Worm (Caenorhabditis elegans): ENCODE results near the gene cyp-33C2.

ce11 chrV:2166679-2167078, 16.6 kb upstream of the cyp-33C2 start, which contains the start of gene srbc-19:
- TF ChIP-seq blmp-1 (tag; optimal IDR thresholded peaks at IDR 0.05) (no peak), nhr-28 (tag; optimal IDR thresholded peaks at IDR 0.05) (no peak), snpc-4 (tag; optimal IDR thresholded peaks at IDR 0.05) (no peak), mls-2 (tag; optimal IDR thresholded peaks at IDR 0.05) (no peak), lsy-2 (tag; optimal IDR thresholded peaks at IDR 0.05) (no peak), drap-1 (GFP tag; optimal IDR thresholded peaks at IDR 0.05) (no peak), ces-1 (GFP tag; optimal IDR thresholded peaks at IDR 0.05) (no peak), ztf-11 (tag; optimal IDR thresholded peaks at IDR 0.05) (no peak), lin-13 (tag; optimal IDR thresholded peaks at IDR 0.05) (no peak), elt-1 (tag; optimal IDR thresholded peaks at IDR 0.05; ENCODE audit: borderline replicate concordance, insufficient read depth) (no peak), bed-3 (GFP tag; optimal IDR thresholded peaks at IDR 0.05) (no peak), nhr-76 (tag; optimal IDR thresholded peaks at IDR 0.05) (no peak)

All from whole organism, mixed stage, embryonic.